Worm (Caenorhabditis elegans) whole organism, dauer: ENCODE measurements around the gene ain-1.

Source experiments
- unc-62 ChIP-seq: sonication (generic microtip); optimal IDR thresholded peaks from 2 replicates; lab custom pipeline; 2017; ENCODE audit warnings: missing biosample characterization, missing genetic modification reagents, missing genetic modification characterization

ain-1 gene

DNA sequence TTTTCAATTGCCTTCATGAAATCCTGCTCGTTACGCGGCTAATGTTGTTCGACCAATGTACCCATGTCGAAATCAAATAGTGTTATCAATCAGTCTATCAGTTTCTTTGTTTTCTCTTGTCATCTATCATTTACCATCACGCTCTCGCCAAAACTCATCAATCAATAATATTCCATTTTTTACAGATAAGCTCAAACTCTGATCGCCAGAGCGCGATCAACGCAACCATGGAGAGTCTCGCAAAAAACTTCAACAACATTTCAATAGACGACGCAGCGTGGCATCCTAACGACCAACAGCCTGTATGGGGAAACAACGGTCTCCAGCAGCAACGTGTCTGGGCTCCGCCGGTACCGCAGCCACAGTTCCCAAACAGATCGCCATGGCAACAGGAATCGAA is at the start of gene ain-1:
Gene ain-1, plus strand, starts transcription at position 186 of the 400 bp plus-strand sequence.
- no peak for TF ChIP-seq unc-62 (GFP tag; lab: Kevin White, UChicago)

ce11 chrX:16564515-16565285 is 48.6 kb upstream of the ain-1 start:
- no peak for TF ChIP-seq unc-62 (GFP tag; lab: Kevin White, UChicago)

- no peak for TF ChIP-seq unc-62 (GFP tag; lab: Kevin White, UChicago)
These were observed 47.5 kb upstream of the ain-1 start for ce11 chrX:16565781-16566180.

- no peak for TF ChIP-seq unc-62 (GFP tag; lab: Kevin White, UChicago)
These were observed 46.9 kb upstream of the ain-1 start for ce11 chrX:16566358-16566757.

ce11 chrX:16571877-16572276 is 41.4 kb upstream of the ain-1 start:
- TF ChIP-seq unc-62 (GFP tag; lab: Kevin White, UChicago) = no peak

- no peak for TF ChIP-seq unc-62 (GFP tag; lab: Kevin White, UChicago)
These were observed 38.9 kb upstream of the ain-1 start for ce11 chrX:16574303-16574702.

- TF ChIP-seq unc-62 (GFP tag; lab: Kevin White, UChicago) = no peak
These were observed 38.0 kb upstream of the ain-1 start for ce11 chrX:16575262-16575661.

DNA sequence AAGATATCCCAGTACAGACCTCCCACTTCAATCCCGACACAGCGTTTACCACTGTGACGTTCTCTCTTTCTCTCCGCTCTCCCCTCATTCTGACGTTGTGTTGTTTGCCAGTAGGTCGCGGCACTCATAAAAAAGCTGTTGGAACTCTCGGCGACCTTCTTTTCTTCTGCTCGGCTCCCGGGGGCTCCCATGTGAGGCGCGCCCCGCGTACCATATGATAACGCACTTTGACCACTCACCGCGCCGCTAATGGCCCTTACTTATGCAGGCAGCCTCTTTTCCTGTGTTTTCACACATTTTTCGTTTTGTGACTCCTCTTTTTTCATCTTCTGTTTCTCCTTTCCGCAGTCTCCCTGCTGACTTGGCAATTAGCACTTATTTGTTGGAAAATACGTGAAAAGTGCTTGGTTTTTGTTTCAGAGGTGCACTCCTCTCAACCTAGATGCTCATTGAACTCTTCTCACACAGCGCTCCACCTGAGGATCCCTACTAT is 33.9 kb upstream of the ain-1 start, which contains the start of gene ser-1:
Gene ser-1, plus strand, starts transcription at position 443 of the 493 bp plus-strand sequence.
- no peak for TF ChIP-seq unc-62 (GFP tag; lab: Kevin White, UChicago)

DNA sequence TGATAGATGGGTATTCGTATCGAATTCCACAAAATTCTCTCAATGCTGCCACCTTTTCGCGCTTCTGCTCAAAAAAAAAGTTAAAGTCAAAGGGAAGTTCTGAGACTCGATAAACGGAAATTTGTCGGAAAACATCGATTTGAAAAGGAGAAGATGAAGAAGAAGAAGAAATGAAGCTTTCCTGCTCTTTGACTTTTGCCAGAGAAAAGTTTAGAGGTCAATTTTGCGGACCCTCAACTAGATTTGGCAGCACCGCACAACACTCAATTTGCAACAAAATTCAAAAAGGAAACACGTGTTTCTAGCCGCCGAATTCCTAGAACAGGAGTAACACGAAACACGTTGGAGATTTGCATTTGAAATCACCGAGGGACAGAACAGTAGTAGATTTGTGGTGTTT is 25.1 kb upstream of the ain-1 start:
- TF ChIP-seq unc-62 (GFP tag; lab: Kevin White, UChicago) = no peak

DNA sequence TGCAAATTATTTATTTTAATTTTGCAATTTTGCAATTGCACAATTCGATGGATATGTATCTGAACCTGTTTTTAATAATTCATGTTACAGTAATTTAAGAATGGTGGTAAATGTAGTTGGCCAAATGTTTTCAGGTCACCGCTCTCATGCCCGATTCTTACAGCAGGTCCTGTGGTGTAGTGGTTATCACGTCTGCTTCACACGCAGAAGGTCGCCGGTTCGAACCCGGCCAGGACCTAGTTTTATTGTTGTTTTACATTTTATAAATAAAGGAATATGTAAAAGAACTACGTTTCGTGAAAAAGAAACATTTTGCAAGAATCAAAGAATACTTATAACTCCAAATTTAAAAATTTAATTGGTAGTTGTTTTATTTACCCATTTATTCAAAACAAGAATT is 23.0 kb upstream of the ain-1 start:
- TF ChIP-seq unc-62 (GFP tag; lab: Kevin White, UChicago) = no peak

DNA sequence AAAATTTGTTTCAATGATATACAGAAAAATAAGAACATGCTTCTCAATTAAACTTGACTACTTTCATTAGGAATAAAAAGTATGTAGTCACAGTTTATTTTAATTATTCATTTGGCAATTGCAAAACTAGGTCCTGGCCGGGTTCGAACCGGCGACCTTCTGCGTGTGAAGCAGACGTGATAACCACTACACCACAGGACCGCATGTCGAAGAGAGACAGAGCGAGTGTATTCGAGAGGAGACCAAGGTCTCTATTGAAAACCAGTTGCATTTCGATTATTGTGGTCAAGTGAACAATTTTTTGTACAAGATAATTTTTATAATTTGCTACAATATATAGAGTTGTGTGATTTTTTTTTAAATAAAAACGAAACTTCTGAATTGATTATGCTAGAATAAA is 22.4 kb upstream of the ain-1 start:
- no peak for TF ChIP-seq unc-62 (GFP tag; lab: Kevin White, UChicago)

- no peak for TF ChIP-seq unc-62 (GFP tag; lab: Kevin White, UChicago)
These were observed 21.7 kb upstream of the ain-1 start for ce11 chrX:16591533-16591932.

DNA sequence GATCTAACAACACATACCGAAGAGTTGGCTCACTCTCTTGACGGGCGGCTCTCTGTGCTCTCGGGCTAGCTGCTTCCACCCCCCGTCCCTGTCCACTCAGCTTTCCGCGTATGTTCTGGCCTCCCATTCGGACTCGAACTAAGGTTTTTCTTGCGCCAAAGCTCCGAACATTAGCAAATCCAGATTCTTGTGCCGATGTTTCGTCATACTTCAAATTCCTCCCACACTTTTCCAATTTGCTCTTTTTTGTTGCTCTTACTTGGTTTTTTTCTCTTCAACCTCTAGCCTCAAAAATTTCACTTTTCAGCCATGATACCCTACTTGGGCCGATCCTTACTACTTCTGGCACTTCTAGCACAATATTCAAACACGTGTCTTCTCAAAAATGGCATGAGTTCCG is 18.3 kb upstream of the ain-1 start, which contains the start of gene cdh-9:
Gene cdh-9, plus strand, starts transcription at position 301 of the 400 bp plus-strand sequence.
- no peak for TF ChIP-seq unc-62 (GFP tag; lab: Kevin White, UChicago)

DNA sequence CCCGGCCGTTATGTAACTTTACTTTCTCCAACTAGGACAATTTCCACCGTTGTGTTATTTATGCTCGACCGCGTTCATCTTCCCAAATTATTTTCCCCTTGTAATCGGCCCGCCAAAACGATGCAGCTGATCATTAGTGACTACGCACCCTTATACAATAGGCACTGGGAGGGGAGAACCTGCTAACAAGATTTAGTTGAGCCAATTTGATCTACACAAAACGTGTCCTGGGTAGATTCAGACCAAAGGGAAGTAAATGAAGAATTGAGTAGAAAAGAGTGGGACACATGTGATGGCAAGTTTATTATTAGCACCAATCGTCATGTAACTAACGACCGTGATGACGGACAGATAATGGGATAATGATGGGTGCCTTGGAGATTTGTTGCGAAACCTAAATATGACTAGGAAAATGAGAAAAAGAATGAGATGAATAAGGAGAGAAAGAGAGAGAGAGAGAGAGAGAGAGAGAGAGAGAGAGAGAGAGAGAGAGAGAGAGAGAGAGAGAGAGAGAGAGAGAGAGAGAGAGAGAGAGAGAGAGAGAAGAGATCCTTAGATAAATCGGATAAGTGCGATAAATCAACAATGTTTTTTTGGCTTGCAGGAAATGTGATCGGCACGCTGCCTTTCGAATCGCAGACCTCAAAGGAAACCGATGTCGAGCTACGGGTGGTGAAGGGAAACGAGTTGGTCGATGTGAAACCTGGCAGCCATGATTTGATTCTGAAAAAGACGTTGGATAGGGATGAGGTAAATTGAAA is 17.5 kb upstream of the ain-1 start:
- TF ChIP-seq unc-62 (GFP tag; lab: Kevin White, UChicago) = no peak

ce11 chrX:16596972-16597371 is 16.3 kb upstream of the ain-1 start:
- TF ChIP-seq unc-62 (GFP tag; lab: Kevin White, UChicago) = no peak

DNA sequence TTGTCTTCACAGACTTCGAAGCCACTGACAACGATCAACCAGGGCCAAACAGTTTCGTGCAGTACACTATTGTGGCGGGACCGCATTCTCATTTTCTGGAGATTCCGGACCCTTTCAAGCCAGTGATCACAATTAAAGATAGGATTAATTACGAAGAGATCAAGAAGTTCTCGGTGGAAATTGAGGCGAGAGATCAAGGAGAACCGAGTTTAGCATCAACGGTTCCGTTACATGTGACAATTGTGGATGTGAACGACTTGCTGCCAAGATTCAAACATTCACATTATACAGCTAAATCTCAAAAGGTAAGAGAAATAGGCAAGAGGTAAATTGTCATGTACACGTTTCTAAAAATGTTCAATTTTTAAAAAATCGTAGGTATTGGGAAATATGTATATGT is 15.5 kb upstream of the ain-1 start:
- no peak for TF ChIP-seq unc-62 (GFP tag; lab: Kevin White, UChicago)
